Fruit fly (Drosophila melanogaster): ENCODE measurements around the gene eIF2Bbeta.
A peak's percentile ranks its signal among the peaks of the same experiment; 100 is the strongest.

The eIF2Bbeta gene

DNA sequence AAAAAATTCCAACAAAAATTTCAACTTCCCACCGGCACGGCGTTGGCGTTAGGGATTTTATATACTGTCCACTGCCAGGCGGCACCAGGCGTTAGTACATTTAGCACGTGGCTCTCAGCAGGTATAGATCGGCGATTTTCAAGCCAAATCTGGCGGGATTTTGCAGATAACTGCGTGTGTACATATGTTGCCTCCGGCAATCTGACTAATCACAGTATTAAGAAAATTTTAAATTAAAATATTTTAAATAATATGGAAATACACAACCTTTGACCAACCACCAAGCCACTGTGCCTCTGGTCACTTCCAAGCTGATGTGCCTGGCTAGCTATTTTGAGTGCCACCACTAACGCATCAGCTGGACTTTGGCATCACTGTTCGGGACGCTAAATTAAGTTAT is 27.8 kb downstream of the eIF2Bbeta start, which contains the start of the genes ttm50 and CG2712 (continued):
- peak; percentile 68 for TF ChIP-seq HmgZ (tag; optimal IDR thresholded peaks at IDR 0.05)
- TF ChIP-seq schlank (tag; optimal IDR thresholded peaks at IDR 0.05), result no peak
- TF ChIP-seq Xrp1 (GFP tag; IDR thresholded peaks at IDR 0.05), result peak; percentile 41; the same call in 1 of the 2 replicates
- no peak for TF ChIP-seq Aef1 (GFP tag; IDR thresholded peaks at IDR 0.05)
- TF ChIP-seq TFAM (GFP tag; optimal IDR thresholded peaks at IDR 0.05), result no peak
- TF ChIP-seq CG31224 (GFP tag; IDR thresholded peaks at IDR 0.05), result 0 out of 2 replicates have a peak, but pooled peaks have one; percentile 40
- TF ChIP-seq mld (GFP tag; IDR thresholded peaks at IDR 0.05; ENCODE audit: partially characterized antibody), result no peak
- TF ChIP-seq yki (optimal IDR thresholded peaks at IDR 0.05), result no peak
- no peak for TF ChIP-seq CG3163 (GFP tag; optimal IDR thresholded peaks at IDR 0.05)
- TF ChIP-seq en (GFP tag; optimal IDR thresholded peaks at IDR 0.05), result no peak
- no peak for TF ChIP-seq CG12769 (tag; optimal IDR thresholded peaks at IDR 0.05)
- TF ChIP-seq maf-S (GFP tag; optimal IDR thresholded peaks at IDR 0.05), result no peak
- TF ChIP-seq Fer3 (tag; optimal IDR thresholded peaks at IDR 0.05), result peak; percentile 44
- no peak for TF ChIP-seq toy (GFP tag; IDR thresholded peaks at IDR 0.05)
- TF ChIP-seq tx (GFP tag; optimal IDR thresholded peaks at IDR 0.05), result no peak
- no peak for TF ChIP-seq pita (GFP tag; optimal IDR thresholded peaks at IDR 0.05)
- TF ChIP-seq so (GFP tag; IDR thresholded peaks at IDR 0.05), result no peak
- TF ChIP-seq Drgx (GFP tag; IDR thresholded peaks at IDR 0.05), result no peak
- TF ChIP-seq kni (GFP tag; optimal IDR thresholded peaks at IDR 0.05), result no peak
- peak; percentile 45 for TF ChIP-seq tin (GFP tag; optimal IDR thresholded peaks at IDR 0.05)
- peak; percentile 68 for TF ChIP-seq Abd-B (GFP tag; optimal IDR thresholded peaks at IDR 0.05)
- peak; percentile 70 for TF ChIP-seq Xbp1 (GFP tag; optimal IDR thresholded peaks at IDR 0.05)
- peak; percentile 87 for TF ChIP-seq MBD-R2 (GFP tag; IDR thresholded peaks at IDR 0.05)
- TF ChIP-seq tll (GFP tag; optimal IDR thresholded peaks at IDR 0.05), result peak in 1 of 2 experiments; percentile 4
- peak; percentile 71 for TF ChIP-seq Ptx1 (GFP tag; IDR thresholded peaks at IDR 0.05)
- no peak for TF ChIP-seq exex (tag; optimal IDR thresholded peaks at IDR 0.05)
- TF ChIP-seq CG4360 (GFP tag; IDR thresholded peaks at IDR 0.05), result no peak
- peak; percentile 62 for TF ChIP-seq Ets65A (GFP tag)
- TF ChIP-seq CG10565 (GFP tag; optimal IDR thresholded peaks at IDR 0.05), result no peak
- TF ChIP-seq CG11504 (tag; optimal IDR thresholded peaks at IDR 0.05), result no peak
- TF ChIP-seq CG13296 (GFP tag; optimal IDR thresholded peaks at IDR 0.05), result no peak
- no peak for TF ChIP-seq CG1792 (GFP tag; optimal IDR thresholded peaks at IDR 0.05)
- no peak for TF ChIP-seq tna (GFP tag; IDR thresholded peaks at IDR 0.05; ENCODE audit: partially characterized antibody)
- TF ChIP-seq Deaf1 (tag; optimal IDR thresholded peaks at IDR 0.05), result no peak
- TF ChIP-seq oc (tag; optimal IDR thresholded peaks at IDR 0.05), result no peak
- TF ChIP-seq CHES-1-like (GFP tag; optimal IDR thresholded peaks at IDR 0.05), result no peak
- peak; percentile 45 for TF ChIP-seq cato (GFP tag; optimal IDR thresholded peaks at IDR 0.05; ENCODE audit: borderline replicate concordance)
- TF ChIP-seq CG17186 (GFP tag; optimal IDR thresholded peaks at IDR 0.05), result peak; percentile 94
- no peak for TF ChIP-seq unpg (GFP tag; optimal IDR thresholded peaks at IDR 0.05)
- no peak for TF ChIP-seq CG5245 (GFP tag; optimal IDR thresholded peaks at IDR 0.05)
- TF ChIP-seq dmrt11E (tag; optimal IDR thresholded peaks at IDR 0.05), result peak; percentile 58
- TF ChIP-seq CG18011 (GFP tag; optimal IDR thresholded peaks at IDR 0.05), result no peak
- TF ChIP-seq CG2678 (tag; optimal IDR thresholded peaks at IDR 0.05), result no peak
- no peak for TF ChIP-seq Hey (tag; optimal IDR thresholded peaks at IDR 0.05)
- TF ChIP-seq Sox100B (GFP tag; optimal IDR thresholded peaks at IDR 0.05), result no peak
- no peak for TF ChIP-seq Bteb2 (GFP tag; optimal IDR thresholded peaks at IDR 0.05)
- no peak for TF ChIP-seq CG10274 (GFP tag; optimal IDR thresholded peaks at IDR 0.05)
- no peak for TF ChIP-seq CG17612 (GFP tag; IDR thresholded peaks at IDR 0.05)
- TF ChIP-seq lola (GFP tag; optimal IDR thresholded peaks at IDR 0.05), result peak in 1 of 3 experiments; percentile 65
- TF ChIP-seq rib (GFP tag; IDR thresholded peaks at IDR 0.05), result no peak
- no peak for TF ChIP-seq ftz-f1 (GFP tag; optimal IDR thresholded peaks at IDR 0.05)
